Fruit fly (Drosophila melanogaster) whole organism, embryonic: ENCODE data around the gene CG31908.

Experiments
- Antp ChIP-seq: fragments of 200-800 bp; sonication (Bioruptor generic); optimal IDR thresholded peaks from 3 replicates; lab custom pipeline; 2016; ENCODE audit warnings: missing biosample characterization, missing genetic modification characterization
- Bdp1 ChIP-seq: fragments of 200-800 bp; sonication (Bioruptor generic); optimal IDR thresholded peaks from 3 replicates; lab custom pipeline; 2016; ENCODE audit warnings: missing biosample characterization, missing genetic modification characterization
- CG10654 ChIP-seq: fragments of 200-800 bp; sonication (Bioruptor generic); optimal IDR thresholded peaks from 2 replicates; lab custom pipeline; 2016; ENCODE audit warnings: missing biosample characterization, missing genetic modification characterization
- CG11504 ChIP-seq: fragments of 200-800 bp; sonication (Bioruptor generic); optimal IDR thresholded peaks from 3 replicates; lab custom pipeline; 2019; ENCODE audit warnings: missing biosample characterization, mild to moderate bottlenecking, missing genetic modification characterization, moderate library complexity
- CG12071 ChIP-seq: fragments of 200-800 bp; sonication (Bioruptor generic); optimal IDR thresholded peaks from 3 replicates; lab custom pipeline; 2018; ENCODE audit warnings: missing biosample characterization, mild to moderate bottlenecking, missing genetic modification characterization
- CG12299 ChIP-seq: fragments of 200-800 bp; sonication (Bioruptor generic); optimal IDR thresholded peaks from 2 replicates; lab custom pipeline; 2018; ENCODE audit warnings: missing biosample characterization, mild to moderate bottlenecking, missing genetic modification characterization
- CG1233 ChIP-seq: fragments of 200-800 bp; sonication (Bioruptor generic); optimal IDR thresholded peaks from 4 replicates; lab custom pipeline; 2018; ENCODE audit warnings: missing biosample characterization, mild to moderate bottlenecking, missing genetic modification characterization
- CG14050 ChIP-seq: fragments of 200-800 bp; sonication (Bioruptor generic); IDR thresholded peaks from 3 replicates; pipeline ENCODE4 v1.3.6; 2022; ENCODE audit warnings: missing biosample characterization, missing genetic modification characterization
- CG1602 ChIP-seq: fragments of 200-800 bp; sonication (Bioruptor generic); optimal IDR thresholded peaks from 3 replicates; lab custom pipeline; 2016; ENCODE audit warnings: missing biosample characterization, missing genetic modification characterization
- CG16779 ChIP-seq: fragments of 200-800 bp; sonication (Bioruptor generic); IDR thresholded peaks from 2 replicates; pipeline ENCODE4 v1.3.6; 2022; ENCODE audit warnings: missing biosample characterization, missing genetic modification characterization
- CG17612 ChIP-seq: fragments of 200-800 bp; sonication (Bioruptor generic); IDR thresholded peaks from 2 replicates; pipeline ENCODE4 v1.3.6; 2022; ENCODE audit warnings: missing biosample characterization, missing genetic modification characterization
- CG17802 ChIP-seq: fragments of 200-800 bp; sonication (Bioruptor generic); optimal IDR thresholded peaks from 2 replicates; lab custom pipeline; 2018; ENCODE audit warnings: missing biosample characterization, mild to moderate bottlenecking, missing genetic modification characterization, moderate library complexity
- CG1792 ChIP-seq: fragments of 200-800 bp; sonication (Bioruptor generic); optimal IDR thresholded peaks from 2 replicates; lab custom pipeline; 2016; ENCODE audit warnings: missing biosample characterization, missing genetic modification characterization
- CG18764 ChIP-seq: fragments of 200-800 bp; sonication (Bioruptor generic); optimal IDR thresholded peaks from 3 replicates; lab custom pipeline; 2016; ENCODE audit warnings: missing biosample characterization, missing genetic modification characterization
- CG2120 ChIP-seq: fragments of 200-800 bp; sonication (Bioruptor generic); optimal IDR thresholded peaks from 3 replicates; lab custom pipeline; 2016; ENCODE audit warnings: missing biosample characterization, missing genetic modification characterization
- CG7745 ChIP-seq: fragments of 200-800 bp; sonication (Bioruptor generic); optimal IDR thresholded peaks from 2 replicates; lab custom pipeline; 2018; ENCODE audit warnings: missing biosample characterization, mild to moderate bottlenecking, missing genetic modification characterization, moderate library complexity
- CG8765 ChIP-seq: fragments of 200-800 bp; sonication (Bioruptor generic); IDR thresholded peaks from 2 replicates; pipeline ENCODE4 v1.3.6; 2022; ENCODE audit warnings: missing biosample characterization, missing genetic modification characterization
- CG9797 ChIP-seq: fragments of 200-800 bp; sonication (Bioruptor generic); optimal IDR thresholded peaks from 3 replicates; lab custom pipeline; 2018; ENCODE audit warnings: missing biosample characterization, mild to moderate bottlenecking, missing genetic modification characterization
- CTCF ChIP-seq: fragments of 200-800 bp; sonication (Bioruptor generic); optimal IDR thresholded peaks from 2 replicates; lab custom pipeline; 2017; ENCODE audit warnings: missing biosample characterization, mild to moderate bottlenecking, missing genetic modification characterization, moderate library complexity
- D19A ChIP-seq: fragments of 200-800 bp; optimal IDR thresholded peaks from 3 replicates; lab custom pipeline; 2019; ENCODE audit warnings: missing biosample characterization, mild to moderate bottlenecking, missing genetic modification characterization, moderate library complexity
- Deaf1 ChIP-seq: fragments of 200-800 bp; optimal IDR thresholded peaks from 3 replicates; lab custom pipeline; 2019; ENCODE audit warnings: missing biosample characterization, mild to moderate bottlenecking, missing genetic modification characterization, moderate library complexity
- Dfd ChIP-seq, 2 experiments: fragments of >200 bp; optimal IDR thresholded peaks; 2 replicates each; lab custom pipeline; 2017; ENCODE audit warnings: missing biosample characterization in 2 of 2, missing genetic modification characterization in 2 of 2
- Dip2 ChIP-seq: fragments of 200-800 bp; sonication (Bioruptor generic); IDR thresholded peaks from 2 replicates; pipeline ENCODE4 v1.3.6; 2022; ENCODE audit warnings: missing biosample characterization, missing genetic modification characterization
- Dip3 ChIP-seq: fragments of 200-800 bp; sonication (Bioruptor generic); optimal IDR thresholded peaks from 3 replicates; lab custom pipeline; 2016; ENCODE audit warnings: missing biosample characterization, missing genetic modification characterization
- Ets97D ChIP-seq: fragments of 200-800 bp; sonication (Bioruptor generic); optimal IDR thresholded peaks from 3 replicates; lab custom pipeline; 2016; ENCODE audit warnings: missing biosample characterization, missing genetic modification characterization
- HHEX ChIP-seq: fragments of 200-800 bp; sonication (Bioruptor generic); optimal IDR thresholded peaks from 3 replicates; lab custom pipeline; 2017; ENCODE audit warnings: missing biosample characterization, mild to moderate bottlenecking, missing genetic modification characterization, missing genetic modification reagents
- Hr51 ChIP-seq, 2 experiments: fragments of 200-800 bp; sonication (Bioruptor generic); optimal IDR thresholded peaks; 2 replicates in 1 of 2; 3 replicates in 1 of 2; lab custom pipeline; 2016 to 2018; ENCODE audit warnings: missing biosample characterization in 2 of 2, missing genetic modification characterization in 2 of 2, mild to moderate bottlenecking in 1 of 2, moderate library complexity in 1 of 2
- Kr ChIP-seq: fragments of 200-800 bp; sonication (Bioruptor generic); optimal IDR thresholded peaks from 2 replicates; lab custom pipeline; 2017; ENCODE audit warnings: missing biosample characterization, mild to moderate bottlenecking, missing genetic modification characterization
- Lim3 ChIP-seq: fragments of 200-800 bp; sonication (Bioruptor generic); IDR thresholded peaks from 2 replicates; pipeline ENCODE4 v1.3.6; 2022; ENCODE audit warnings: missing biosample characterization, missing genetic modification characterization
- Lpt ChIP-seq: fragments of >200 bp; optimal IDR thresholded peaks from 2 replicates; lab custom pipeline; 2018; ENCODE audit warnings: missing biosample characterization, missing genetic modification characterization
- Nf-YA ChIP-seq: fragments of 200-800 bp; sonication (Bioruptor generic); IDR thresholded peaks from 2 replicates; pipeline ENCODE4 v1.3.6; 2022; ENCODE audit warnings: missing biosample characterization, missing genetic modification characterization
- PHDP ChIP-seq: fragments of 200-800 bp; sonication (Bioruptor generic); optimal IDR thresholded peaks from 3 replicates; lab custom pipeline; 2018; ENCODE audit warnings: missing biosample characterization, mild to moderate bottlenecking, missing genetic modification characterization, moderate library complexity
- Xbp1 ChIP-seq: fragments of 200-800 bp; sonication (Bioruptor generic); optimal IDR thresholded peaks from 3 replicates; lab custom pipeline; 2016; ENCODE audit warnings: missing biosample characterization, mild to moderate bottlenecking, missing genetic modification characterization
- amos ChIP-seq: fragments of 200-800 bp; sonication (Bioruptor generic); IDR thresholded peaks from 2 replicates; pipeline ENCODE4 v1.3.6; 2022; ENCODE audit warnings: missing biosample characterization, missing genetic modification characterization; ENCODE audit not compliant: partially characterized antibody
- ara ChIP-seq: fragments of 200-800 bp; sonication (Bioruptor generic); IDR thresholded peaks from 2 replicates; pipeline ENCODE4 v1.3.6; 2022; ENCODE audit warnings: missing biosample characterization, missing genetic modification characterization
- ash1 ChIP-seq: fragments of 200-800 bp; sonication (Bioruptor generic); optimal IDR thresholded peaks from 2 replicates; lab custom pipeline; 2018; ENCODE audit warnings: missing biosample characterization, mild to moderate bottlenecking, missing genetic modification characterization
- cas ChIP-seq: fragments of 200-800 bp; sonication (Bioruptor generic); IDR thresholded peaks from 2 replicates; pipeline ENCODE4 v1.3.6; 2022; ENCODE audit warnings: missing biosample characterization, missing genetic modification characterization
- danr ChIP-seq: fragments of 200-800 bp; sonication (Bioruptor generic); IDR thresholded peaks from 2 replicates; pipeline ENCODE4 v1.3.6; 2022; ENCODE audit warnings: missing biosample characterization, missing genetic modification characterization
- dmrt99B ChIP-seq: fragments of 200-800 bp; sonication (Bioruptor generic); optimal IDR thresholded peaks from 2 replicates; lab custom pipeline; 2018; ENCODE audit warnings: missing biosample characterization, mild to moderate bottlenecking, missing genetic modification characterization, moderate library complexity
- ems ChIP-seq: fragments of 200-800 bp; sonication (Bioruptor generic); optimal IDR thresholded peaks from 3 replicates; lab custom pipeline; 2016; ENCODE audit warnings: missing biosample characterization, missing genetic modification characterization
- fu2 ChIP-seq: fragments of 200-800 bp; sonication (Bioruptor generic); optimal IDR thresholded peaks from 2 replicates; lab custom pipeline; 2016; ENCODE audit warnings: missing biosample characterization, missing genetic modification characterization
- grn ChIP-seq: fragments of 200-800 bp; sonication (Bioruptor generic); optimal IDR thresholded peaks from 3 replicates; lab custom pipeline; 2017; ENCODE audit warnings: missing biosample characterization, missing genetic modification characterization
- lov ChIP-seq, 2 experiments: fragments of 200-800 bp in 1 of 2; fragments of >200 bp in 1 of 2; sonication (Bioruptor generic) in 1 of 2; IDR thresholded peaks in 1 of 2; optimal IDR thresholded peaks in 1 of 2; 2 replicates in 1 of 2; 3 replicates in 1 of 2; pipeline versions ENCODE4 v1.3.6 to Lab custom; 2017 to 2022; ENCODE audit warnings: missing biosample characterization in 1 of 2, missing genetic modification characterization in 1 of 2
- luna ChIP-seq: fragments of 200-800 bp; sonication (Bioruptor generic); optimal IDR thresholded peaks from 2 replicates; lab custom pipeline; 2016; ENCODE audit warnings: missing biosample characterization, missing genetic modification characterization
- nerfin-1 ChIP-seq: fragments of 200-800 bp; sonication (Bioruptor generic); optimal IDR thresholded peaks from 3 replicates; lab custom pipeline; 2019; ENCODE audit warnings: missing biosample characterization, mild to moderate bottlenecking, missing genetic modification characterization, moderate library complexity
- odd ChIP-seq: fragments of 200-800 bp; sonication (Bioruptor generic); optimal IDR thresholded peaks from 2 replicates; lab custom pipeline; 2017; ENCODE audit warnings: missing biosample characterization, mild to moderate bottlenecking, missing genetic modification characterization
- pfk ChIP-seq: fragments of 200-800 bp; sonication (Bioruptor generic); optimal IDR thresholded peaks from 2 replicates; lab custom pipeline; 2018; ENCODE audit warnings: missing biosample characterization, mild to moderate bottlenecking, missing genetic modification characterization, moderate library complexity
- sc ChIP-seq, 3 experiments: fragments of >200 bp in 2 of 3; fragments of 200-800 bp in 1 of 3; sonication (Bioruptor generic) in 1 of 3; optimal IDR thresholded peaks; 2 replicates in 2 of 3; 3 replicates in 1 of 3; lab custom pipeline; 2017; ENCODE audit warnings: mild to moderate bottlenecking in 1 of 3, missing biosample characterization in 1 of 3, missing genetic modification characterization in 1 of 3, missing genetic modification reagents in 1 of 3
- shn ChIP-seq: fragments of 200-800 bp; sonication (Bioruptor generic); optimal IDR thresholded peaks from 3 replicates; lab custom pipeline; 2016; ENCODE audit warnings: missing biosample characterization, missing genetic modification characterization
- slp2 ChIP-seq: fragments of 200-800 bp; sonication (Bioruptor generic); optimal IDR thresholded peaks from 2 replicates; lab custom pipeline; 2016; ENCODE audit warnings: missing biosample characterization, missing genetic modification characterization

Gene CG31908

dm6 chr2L:7023614-7024259, 3.5 kb downstream of the CG31908 start, which contains the start of gene Gart (continued):
- TF ChIP-seq Hr51 (GFP tag; optimal IDR thresholded peaks at IDR 0.05; lab: Kevin White, UChicago) (peak in 1 of 2 experiments; percentile 43), Dip3 (peak; percentile 36), CG11504 (tag; lab: Kevin White, UChicago) (no peak), shn (GFP tag; lab: Kevin White, UChicago) (peak; percentile 53), Dfd (GFP tag; optimal IDR thresholded peaks at IDR 0.05; lab: Kevin White, UChicago) (no peak), Lpt (GFP tag; lab: Kevin White, UChicago) (no peak), grn (GFP tag; lab: Kevin White, UChicago) (peak; percentile 47), CG1792 (peak; percentile 75), Kr (no peak), Lim3 (no peak), CG18764 (GFP tag; lab: Kevin White, UChicago) (no peak), odd (GFP tag; lab: Kevin White, UChicago) (peak; percentile 59), Nf-YA (GFP tag; lab: Robert Waterston, UW) (no peak), CG1602 (GFP tag; lab: Kevin White, UChicago) (peak; percentile 37), Dip2 (no peak), Ets97D (GFP tag; lab: Kevin White, UChicago) (peak; percentile 18), CG14050 (peak; percentile 52; the same call in 1 of the 3 replicates), Bdp1 (peak; percentile 36), CG2120 (GFP tag; lab: Kevin White, UChicago) (peak; percentile 89), HHEX (GFP tag; lab: Kevin White, UChicago) (peak; percentile 39), CG16779 (GFP tag; lab: Robert Waterston, UW) (no peak), CG7745 (tag; lab: Kevin White, UChicago) (no peak), CG12071 (GFP tag; lab: Kevin White, UChicago) (no peak), CG1233 (GFP tag; lab: Kevin White, UChicago) (no peak), ems (GFP tag; lab: Kevin White, UChicago) (peak; percentile 22), slp2 (peak; percentile 40), ara (GFP tag; lab: Robert Waterston, UW) (no peak; the same call in 1 of the 2 replicates), Deaf1 (peak; percentile 42), sc (optimal IDR thresholded peaks at IDR 0.05; lab: Kevin White, UChicago) (no peak), sc (GFP tag; optimal IDR thresholded peaks at IDR 0.05; lab: Kevin White, UChicago) (peak; percentile 67), CG12299 (tag; lab: Kevin White, UChicago) (peak; percentile 54), fu2 (GFP tag; lab: Kevin White, UChicago) (peak; percentile 61), Xbp1 (GFP tag; lab: Kevin White, UChicago) (peak; percentile 69), nerfin-1 (no peak), D19A (tag; lab: Kevin White, UChicago) (peak; percentile 93), danr (GFP tag; lab: Robert Waterston, UW) (0 out of 2 replicates have a peak, but pooled peaks have one; percentile 16), ash1 (no peak), CG17802 (tag; lab: Kevin White, UChicago) (no peak), Antp (peak; percentile 69), CG8765 (GFP tag; lab: Robert Waterston, UW) (no peak), dmrt99B (tag; lab: Kevin White, UChicago) (peak; percentile 61), luna (GFP tag; lab: Kevin White, UChicago) (no peak), lov (optimal IDR thresholded peaks at IDR 0.05; lab: Kevin White, UChicago) (no peak), lov (GFP tag; IDR thresholded peaks at IDR 0.05; lab: Robert Waterston, UW) (no peak), CG10654 (GFP tag; lab: Kevin White, UChicago) (no peak), CTCF (GFP tag; lab: Kevin White, UChicago) (no peak), CG9797 (GFP tag; lab: Kevin White, UChicago) (no peak), pfk (GFP tag; lab: Kevin White, UChicago) (no peak), CG17612 (GFP tag; lab: Robert Waterston, UW) (no peak), cas (GFP tag; lab: Robert Waterston, UW) (no peak), amos (GFP tag; lab: Robert Waterston, UW) (no peak; the same call in 1 of the 2 replicates), PHDP (tag; lab: Kevin White, UChicago) (peak; percentile 71)
